Worm (Caenorhabditis elegans) whole organism, young adult: ENCODE results near the gene Y46G5A.18.

Source experiments
- B0035.1 ChIP-seq: sonication (generic microtip); optimal IDR thresholded peaks from 2 replicates; lab custom pipeline; 2016; ENCODE audit warnings: missing genetic modification characterization, mild to moderate bottlenecking, missing compliant biosample characterization, missing genotype, missing genetic modification reagents
- F22D6.2 ChIP-seq: sonication (generic microtip); optimal IDR thresholded peaks from 2 replicates; lab custom pipeline; 2016; ENCODE audit warnings: mild to moderate bottlenecking, missing genetic modification characterization, missing compliant biosample characterization
- F39B2.1 ChIP-seq: fragments of 200-800 bp; sonication (Bioruptor generic); IDR thresholded peaks from 2 replicates; pipeline ENCODE4 v1.3.6; 2022; ENCODE audit warnings: missing genetic modification reagents, missing genetic modification characterization, missing compliant biosample characterization
- F49E8.2 ChIP-seq: sonication (generic microtip); optimal IDR thresholded peaks from 3 replicates; lab custom pipeline; 2017; ENCODE audit warnings: missing genetic modification characterization, mild to moderate bottlenecking, missing compliant biosample characterization, antibody characterized with exemption, moderate library complexity; ENCODE audit not compliant: insufficient read depth
- F57C9.4 ChIP-seq: sonication (generic microtip); optimal IDR thresholded peaks from 2 replicates; lab custom pipeline; 2017; ENCODE audit warnings: mild to moderate bottlenecking, missing genetic modification characterization, missing compliant biosample characterization
- K12H6.12 ChIP-seq: fragments of 200-800 bp; sonication (Bioruptor generic); optimal IDR thresholded peaks from 2 replicates; lab custom pipeline; 2018; ENCODE audit warnings: mild to moderate bottlenecking, missing genetic modification characterization, missing compliant biosample characterization
- Y53G8AR.9 ChIP-seq: fragments of 200-800 bp; sonication (Bioruptor generic); conservative IDR thresholded peaks from 2 replicates; pipeline ENCODE4 v1.3.6; 2022; ENCODE audit warnings: missing genetic modification reagents, missing genetic modification characterization, missing compliant biosample characterization
- Y56A3A.18 ChIP-seq: fragments of 200-800 bp; sonication (Bioruptor generic); IDR thresholded peaks from 2 replicates; pipeline ENCODE4 v1.3.6; 2022; ENCODE audit warnings: missing genetic modification reagents, missing genetic modification characterization, missing compliant biosample characterization
- ZK185.1 ChIP-seq: sonication (generic microtip); optimal IDR thresholded peaks from 2 replicates; lab custom pipeline; 2016; ENCODE audit warnings: mild to moderate bottlenecking, missing genetic modification characterization, missing compliant biosample characterization; ENCODE audit not compliant: poor library complexity, severe bottlenecking
- attf-3 ChIP-seq: fragments of 200-800 bp; sonication (Bioruptor generic); conservative IDR thresholded peaks from 2 replicates; pipeline ENCODE4 v1.3.6; 2022; ENCODE audit warnings: missing genetic modification reagents, missing genetic modification characterization, missing compliant biosample characterization
- attf-5 ChIP-seq: fragments of 200-800 bp; sonication (Bioruptor generic); optimal IDR thresholded peaks from 2 replicates; lab custom pipeline; 2018; ENCODE audit warnings: mild to moderate bottlenecking, missing genetic modification characterization, missing compliant biosample characterization
- attf-6 ChIP-seq: fragments of 200-800 bp; sonication (Bioruptor generic); IDR thresholded peaks from 2 replicates; pipeline ENCODE4 v1.3.6; 2022; ENCODE audit warnings: missing genetic modification reagents, missing genetic modification characterization, missing compliant biosample characterization
- bed-1 ChIP-seq: fragments of 200-800 bp; sonication (Bioruptor generic); IDR thresholded peaks from 2 replicates; pipeline ENCODE4 v1.3.6; 2022; ENCODE audit warnings: missing genetic modification reagents, missing genetic modification characterization, missing compliant biosample characterization
- bed-2 ChIP-seq: fragments of 200-800 bp; sonication (Bioruptor generic); IDR thresholded peaks from 2 replicates; pipeline ENCODE4 v1.3.6; 2022; ENCODE audit warnings: missing genetic modification reagents, missing genetic modification characterization, missing compliant biosample characterization
- ceh-27 ChIP-seq: fragments of 200-800 bp; sonication (Bioruptor generic); optimal IDR thresholded peaks from 2 replicates; lab custom pipeline; 2018; ENCODE audit warnings: mild to moderate bottlenecking, missing genetic modification characterization, moderate library complexity, missing compliant biosample characterization
- die-1 ChIP-seq: sonication (generic microtip); optimal IDR thresholded peaks from 2 replicates; lab custom pipeline; 2016; ENCODE audit warnings: missing genotype, mild to moderate bottlenecking, missing genetic modification characterization, missing compliant biosample characterization
- dox-1 ChIP-seq: fragments of 200-800 bp; sonication (Bioruptor generic); IDR thresholded peaks from 2 replicates; pipeline ENCODE4 v1.3.6; 2022; ENCODE audit warnings: missing genetic modification reagents, missing genetic modification characterization, missing compliant biosample characterization
- efl-1 ChIP-seq: fragments of 150-350 bp; optimal IDR thresholded peaks from 2 replicates; lab custom pipeline; 2014; ENCODE audit warnings: missing biosample characterization, missing genetic modification reagents, missing genetic modification characterization
- gei-17 ChIP-seq: fragments of 200-800 bp; sonication (Bioruptor generic); optimal IDR thresholded peaks from 2 replicates; lab custom pipeline; 2018; ENCODE audit warnings: mild to moderate bottlenecking, missing genetic modification characterization, missing compliant biosample characterization
- hlh-26 ChIP-seq: fragments of 200-800 bp; sonication (Bioruptor generic); conservative IDR thresholded peaks from 2 replicates; pipeline ENCODE4 v1.3.6; 2022; ENCODE audit warnings: missing genetic modification reagents, missing genetic modification characterization, missing compliant biosample characterization
- hmg-20 ChIP-seq: fragments of 200-800 bp; sonication (Bioruptor generic); IDR thresholded peaks from 2 replicates; pipeline ENCODE4 v1.3.6; 2022; ENCODE audit warnings: missing genetic modification reagents, missing genetic modification characterization, missing compliant biosample characterization
- hrde-1 ChIP-seq: sonication (generic microtip); optimal IDR thresholded peaks from 2 replicates; lab custom pipeline; 2016; ENCODE audit warnings: missing genetic modification characterization, mild to moderate bottlenecking, missing compliant biosample characterization, moderate library complexity, missing genotype, missing genetic modification reagents, borderline replicate concordance
- hsf-1 ChIP-seq: fragments of 200-800 bp; sonication (Bioruptor generic); IDR thresholded peaks from 2 replicates; pipeline ENCODE4 v1.3.6; 2022; ENCODE audit warnings: missing genetic modification reagents, missing genetic modification characterization, missing compliant biosample characterization
- let-526 ChIP-seq: fragments of 200-800 bp; sonication (Bioruptor generic); IDR thresholded peaks from 2 replicates; pipeline ENCODE4 v1.3.6; 2022; ENCODE audit warnings: missing genetic modification reagents, missing genetic modification characterization, missing compliant biosample characterization
- lin-40 ChIP-seq: sonication (generic microtip); optimal IDR thresholded peaks from 2 replicates; lab custom pipeline; 2016; ENCODE audit warnings: missing genetic modification characterization, mild to moderate bottlenecking, missing compliant biosample characterization, missing genotype, missing genetic modification reagents
- lin-54 ChIP-seq: fragments of 200-800 bp; sonication (Bioruptor generic); optimal IDR thresholded peaks from 2 replicates; lab custom pipeline; 2018; ENCODE audit warnings: mild to moderate bottlenecking, missing genetic modification characterization, missing compliant biosample characterization
- lsl-1 ChIP-seq: fragments of 200-800 bp; sonication (Bioruptor generic); optimal IDR thresholded peaks from 2 replicates; lab custom pipeline; 2018; ENCODE audit warnings: mild to moderate bottlenecking, missing genetic modification characterization, moderate library complexity, missing compliant biosample characterization
- madf-3 ChIP-seq: fragments of 200-800 bp; sonication (Bioruptor generic); IDR thresholded peaks from 2 replicates; pipeline ENCODE4 v1.3.6; 2022; ENCODE audit warnings: missing genetic modification reagents, missing genetic modification characterization, missing compliant biosample characterization
- madf-6 ChIP-seq: fragments of 200-800 bp; sonication (Bioruptor generic); IDR thresholded peaks from 2 replicates; pipeline ENCODE4 v1.3.6; 2022; ENCODE audit warnings: missing genetic modification reagents, missing genetic modification characterization, missing compliant biosample characterization
- mcd-1 ChIP-seq: fragments of 200-800 bp; sonication (Bioruptor generic); IDR thresholded peaks from 2 replicates; pipeline ENCODE4 v1.3.6; 2022; ENCODE audit warnings: missing genetic modification reagents, missing genetic modification characterization, missing compliant biosample characterization
- mes-4 ChIP-seq: sonication (generic microtip); optimal IDR thresholded peaks from 2 replicates; lab custom pipeline; 2016; ENCODE audit warnings: missing genotype, missing genetic modification characterization, missing compliant biosample characterization
- nhr-120 ChIP-seq: fragments of 200-800 bp; sonication (Bioruptor generic); IDR thresholded peaks from 2 replicates; pipeline ENCODE4 v1.3.6; 2022; ENCODE audit warnings: missing genetic modification characterization, missing compliant biosample characterization
- nhr-80 ChIP-seq: sonication (generic microtip); optimal IDR thresholded peaks from 2 replicates; lab custom pipeline; 2016; ENCODE audit warnings: missing genetic modification characterization, missing compliant biosample characterization
- repo-1 ChIP-seq: sonication (generic microtip); optimal IDR thresholded peaks from 2 replicates; lab custom pipeline; 2017; ENCODE audit warnings: mild to moderate bottlenecking, missing genetic modification characterization, missing compliant biosample characterization
- sdz-38 ChIP-seq: sonication (generic microtip); optimal IDR thresholded peaks from 2 replicates; lab custom pipeline; 2016; ENCODE audit warnings: missing genotype, missing genetic modification characterization, missing compliant biosample characterization
- snpc-1.3 ChIP-seq: sonication (generic microtip); optimal IDR thresholded peaks from 2 replicates; lab custom pipeline; 2017; ENCODE audit warnings: missing genetic modification characterization, mild to moderate bottlenecking, missing compliant biosample characterization, antibody characterized with exemption, moderate library complexity, missing genotype, missing genetic modification reagents; ENCODE audit not compliant: insufficient read depth
- snpc-3.4 ChIP-seq: sonication (generic microtip); optimal IDR thresholded peaks from 2 replicates; lab custom pipeline; 2017; ENCODE audit warnings: missing genetic modification characterization, mild to moderate bottlenecking, missing compliant biosample characterization, antibody characterized with exemption, moderate library complexity, missing genotype, missing genetic modification reagents
- tlf-1 ChIP-seq: fragments of 200-800 bp; sonication (Bioruptor generic); optimal IDR thresholded peaks from 2 replicates; lab custom pipeline; 2018; ENCODE audit warnings: mild to moderate bottlenecking, missing genetic modification characterization, missing compliant biosample characterization
- zfh-2 ChIP-seq: fragments of 200-800 bp; sonication (Bioruptor generic); conservative IDR thresholded peaks from 2 replicates; pipeline ENCODE4 v1.3.6; 2022; ENCODE audit warnings: missing genetic modification reagents, missing genetic modification characterization, missing compliant biosample characterization
- ztf-26 ChIP-seq: sonication (generic microtip); optimal IDR thresholded peaks from 2 replicates; lab custom pipeline; 2017; ENCODE audit warnings: missing genetic modification characterization, missing compliant biosample characterization
- ztf-28 ChIP-seq: fragments of 200-800 bp; sonication (Bioruptor generic); IDR thresholded peaks from 2 replicates; pipeline ENCODE4 v1.3.6; 2022; ENCODE audit warnings: missing genetic modification reagents, missing genetic modification characterization, missing compliant biosample characterization
- ztf-6 ChIP-seq: fragments of 200-800 bp; sonication (Bioruptor generic); IDR thresholded peaks from 2 replicates; pipeline ENCODE4 v1.3.6; 2022; ENCODE audit warnings: missing genetic modification reagents, missing genetic modification characterization, missing compliant biosample characterization

Gene Y46G5A.18

DNA sequence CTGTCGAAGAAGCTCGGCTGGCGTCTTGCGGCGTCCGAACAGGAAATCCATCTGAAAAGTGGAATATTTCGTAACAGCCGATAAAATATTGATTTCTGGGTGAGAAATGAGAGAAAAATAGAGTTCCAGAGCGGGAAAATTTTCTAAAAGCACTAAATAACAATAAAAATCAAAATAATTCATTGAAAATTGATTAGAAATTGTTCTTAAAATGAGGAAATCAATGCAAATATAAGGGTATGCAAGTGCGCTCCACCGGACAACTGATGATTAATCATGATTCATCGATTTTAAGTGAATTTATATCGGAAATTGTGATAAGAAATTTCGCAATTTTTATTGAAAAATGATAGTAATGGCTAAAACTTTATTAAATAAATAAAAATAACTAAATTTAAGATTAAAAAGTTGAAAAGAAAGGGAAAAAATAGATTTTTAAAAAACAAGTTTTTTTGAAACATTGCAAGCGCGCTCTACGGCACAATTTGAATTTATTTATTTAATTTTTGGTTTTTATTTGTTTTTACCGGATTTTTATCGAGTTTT is 36.8 kb downstream of the Y46G5A.18 start, which contains the start of the genes vps-2 and tiar-2 (continued):
- TF ChIP-seq ztf-26 (tag; lab: Kevin White, UChicago) (peak; percentile 30), lin-40 (tag; lab: Kevin White, UChicago) (peak; percentile 66), sdz-38 (tag; lab: Kevin White, UChicago) (no peak), mcd-1 (GFP tag; lab: Robert Waterston, UW) (peak; percentile 89), ceh-27 (GFP tag; lab: Kevin White, UChicago) (no peak), ztf-6 (GFP tag; lab: Robert Waterston, UW) (no peak), Y53G8AR.9 (GFP tag; lab: Robert Waterston, UW) (0 out of 2 replicates have a peak, but pooled peaks have one; percentile 35), hsf-1 (GFP tag; lab: Robert Waterston, UW) (no peak), madf-3 (no peak), mes-4 (no peak), attf-5 (GFP tag; lab: Kevin White, UChicago) (peak; percentile 90), nhr-120 (no peak), bed-1 (GFP tag; lab: Robert Waterston, UW) (no peak), lin-54 (GFP tag; lab: Kevin White, UChicago) (peak; percentile 39), F22D6.2 (tag; lab: Kevin White, UChicago) (no peak), snpc-1.3 (tag; lab: Kevin White, UChicago) (no peak), hrde-1 (tag; lab: Kevin White, UChicago) (no peak), B0035.1 (tag; lab: Kevin White, UChicago) (no peak), repo-1 (no peak), bed-2 (GFP tag; lab: Robert Waterston, UW) (no peak), tlf-1 (GFP tag; lab: Kevin White, UChicago) (no peak), lsl-1 (GFP tag; lab: Kevin White, UChicago) (peak; percentile 2), F49E8.2 (tag; lab: Kevin White, UChicago) (no peak), hlh-26 (GFP tag; lab: Robert Waterston, UW) (no peak), gei-17 (GFP tag; lab: Kevin White, UChicago) (no peak), ztf-28 (GFP tag; lab: Robert Waterston, UW) (no peak), attf-6 (no peak), madf-6 (GFP tag; lab: Robert Waterston, UW) (no peak), snpc-3.4 (tag; lab: Kevin White, UChicago) (peak; percentile 22), ZK185.1 (tag; lab: Kevin White, UChicago) (no peak), die-1 (tag; lab: Kevin White, UChicago) (no peak), F39B2.1 (no peak), nhr-80 (tag; lab: Kevin White, UChicago) (peak; percentile 7), efl-1 (GFP tag; lab: Kevin White, UChicago) (no peak), attf-3 (GFP tag; lab: Robert Waterston, UW) (no peak), Y56A3A.18 (GFP tag; lab: Robert Waterston, UW) (no peak), F57C9.4 (tag; lab: Kevin White, UChicago) (no peak), K12H6.12 (tag; lab: Kevin White, UChicago) (peak; percentile 14), zfh-2 (GFP tag; lab: Robert Waterston, UW) (no peak), dox-1 (0 out of 2 replicates have a peak, but pooled peaks have one; percentile 18), hmg-20 (GFP tag; lab: Robert Waterston, UW) (no peak), let-526 (GFP tag; lab: Robert Waterston, UW) (no peak)
